Worm (Caenorhabditis elegans) whole organism, L4 larva: ENCODE measurements around the gene otpl-4.

Source experiments
- F26F4.8 ChIP-seq: fragments of 200-800 bp; sonication (Bioruptor generic); conservative IDR thresholded peaks from 2 replicates; pipeline ENCODE4 v1.3.6; 2022; ENCODE audit warnings: missing genetic modification characterization, missing compliant biosample characterization
- T20F7.1 ChIP-seq: fragments of 200-800 bp; sonication (Bioruptor generic); optimal IDR thresholded peaks from 2 replicates; lab custom pipeline; 2018; ENCODE audit warnings: mild to moderate bottlenecking, missing genetic modification characterization, missing compliant biosample characterization
- Y48G9A.11 ChIP-seq: fragments of 200-800 bp; sonication (Bioruptor generic); IDR thresholded peaks from 2 replicates; pipeline ENCODE4 v1.3.6; 2022; ENCODE audit warnings: missing genetic modification reagents, missing genetic modification characterization, missing compliant biosample characterization
- Y5F2A.4 ChIP-seq: fragments of 200-800 bp; sonication (Bioruptor generic); optimal IDR thresholded peaks from 2 replicates; lab custom pipeline; 2018; ENCODE audit warnings: mild to moderate bottlenecking, missing genetic modification characterization, missing compliant biosample characterization
- Y75B8A.6 ChIP-seq: fragments of 200-800 bp; sonication (Bioruptor generic); IDR thresholded peaks from 2 replicates; pipeline ENCODE4 v1.3.6; 2022; ENCODE audit warnings: missing genetic modification reagents, missing genetic modification characterization, missing compliant biosample characterization
- aha-1 ChIP-seq: fragments of 150-350 bp; peaks from one replicate; lab custom pipeline; 2014; ENCODE audit warnings: missing biosample characterization, missing genetic modification characterization
- ama-1 ChIP-seq: fragments of 150-350 bp; optimal IDR thresholded peaks from 2 replicates; lab custom pipeline; 2014; ENCODE audit warnings: inconsistent platforms, mixed read lengths
- attf-4 ChIP-seq: sonication (generic microtip); optimal IDR thresholded peaks from 3 replicates; lab custom pipeline; 2017; ENCODE audit warnings: missing biosample characterization, missing genetic modification characterization
- ceh-20 ChIP-seq: fragments of 200-800 bp; sonication (Bioruptor generic); IDR thresholded peaks from 2 replicates; pipeline ENCODE4 v1.3.6; 2022; ENCODE audit warnings: missing genetic modification reagents, missing genetic modification characterization, missing compliant biosample characterization
- ceh-28 ChIP-seq: fragments of 150-350 bp; optimal IDR thresholded peaks from 2 replicates; lab custom pipeline; 2014; ENCODE audit warnings: missing biosample characterization, missing genetic modification reagents, missing genetic modification characterization
- ceh-32 ChIP-seq: sonication (generic microtip); optimal IDR thresholded peaks from 2 replicates; lab custom pipeline; 2016; ENCODE audit warnings: mild to moderate bottlenecking, missing genetic modification characterization, missing compliant biosample characterization; ENCODE audit not compliant: poor library complexity
- ceh-62 ChIP-seq: sonication (generic microtip); optimal IDR thresholded peaks from 2 replicates; lab custom pipeline; 2017; ENCODE audit warnings: missing biosample characterization, missing genetic modification characterization
- daf-16 ChIP-seq, 3 experiments: sonication (generic microtip); optimal IDR thresholded peaks; 2 replicates each; lab custom pipeline; 2016 to 2017; ENCODE audit warnings: missing genetic modification characterization in 3 of 3, missing genetic modification reagents in 3 of 3, mild to moderate bottlenecking in 2 of 3, missing compliant biosample characterization in 2 of 3, missing biosample characterization in 1 of 3, moderate library complexity in 1 of 3
- daf-19 ChIP-seq: fragments of 200-800 bp; sonication (Bioruptor generic); conservative IDR thresholded peaks from 2 replicates; pipeline ENCODE4 v1.3.6; 2022; ENCODE audit warnings: missing genetic modification characterization, missing compliant biosample characterization
- daf-8 ChIP-seq: fragments of 200-800 bp; sonication (Bioruptor generic); IDR thresholded peaks from 2 replicates; pipeline ENCODE4 v1.3.6; 2022; ENCODE audit warnings: missing genetic modification characterization, missing compliant biosample characterization
- dmd-8 ChIP-seq: fragments of 200-800 bp; sonication (Bioruptor generic); IDR thresholded peaks from 2 replicates; pipeline ENCODE4 v1.3.6; 2022; ENCODE audit warnings: missing genetic modification characterization, missing compliant biosample characterization
- dmd-9 ChIP-seq: fragments of 200-800 bp; sonication (Bioruptor generic); IDR thresholded peaks from 2 replicates; pipeline ENCODE4 v1.3.6; 2022; ENCODE audit warnings: missing genetic modification reagents, missing genetic modification characterization, missing compliant biosample characterization
- dve-1 ChIP-seq: sonication (generic microtip); optimal IDR thresholded peaks from 2 replicates; lab custom pipeline; 2017; ENCODE audit warnings: antibody characterized with exemption, mild to moderate bottlenecking, missing genetic modification characterization, missing compliant biosample characterization; ENCODE audit not compliant: insufficient read depth
- egl-27 ChIP-seq: sonication (generic microtip); optimal IDR thresholded peaks from 3 replicates; lab custom pipeline; 2017; ENCODE audit warnings: missing biosample characterization, missing genetic modification reagents, missing genetic modification characterization
- egl-43 ChIP-seq: fragments of 200-800 bp; sonication (Bioruptor generic); IDR thresholded peaks from 2 replicates; pipeline ENCODE4 v1.3.6; 2022; ENCODE audit warnings: missing genetic modification reagents, missing genetic modification characterization, missing compliant biosample characterization
- fkh-10 ChIP-seq: fragments of 150-350 bp; optimal IDR thresholded peaks from 2 replicates; lab custom pipeline; 2014; ENCODE audit warnings: missing biosample characterization, missing genetic modification reagents, missing genetic modification characterization
- hif-1 ChIP-seq, 2 experiments: sonication (generic microtip); optimal IDR thresholded peaks; 2 replicates each; lab custom pipeline; 2016 to 2017; ENCODE audit warnings: missing compliant biosample characterization in 2 of 2, missing genetic modification characterization in 2 of 2, missing genetic modification reagents in 2 of 2, missing genotype in 2 of 2, mild to moderate bottlenecking in 1 of 2
- hlh-30 ChIP-seq: sonication (generic microtip); optimal IDR thresholded peaks from 2 replicates; lab custom pipeline; 2017; ENCODE audit warnings: antibody characterized with exemption, mild to moderate bottlenecking, missing genetic modification characterization, missing compliant biosample characterization; ENCODE audit not compliant: insufficient read depth
- hmg-1.1 ChIP-seq: fragments of 200-800 bp; sonication (Bioruptor generic); IDR thresholded peaks from 2 replicates; pipeline ENCODE4 v1.3.6; 2022; ENCODE audit warnings: missing genetic modification reagents, missing genetic modification characterization, missing compliant biosample characterization
- jun-1 ChIP-seq: fragments of 150-350 bp; optimal IDR thresholded peaks from 2 replicates; lab custom pipeline; 2014; ENCODE audit warnings: missing biosample characterization, missing genetic modification reagents, missing genetic modification characterization
- lim-7 ChIP-seq: fragments of 200-800 bp; sonication (Bioruptor generic); IDR thresholded peaks from 2 replicates; pipeline ENCODE4 v1.3.6; 2022; ENCODE audit warnings: missing genetic modification characterization, missing compliant biosample characterization
- lin-13 ChIP-seq: fragments of 150-350 bp; optimal IDR thresholded peaks from 2 replicates; lab custom pipeline; 2014; ENCODE audit warnings: missing biosample characterization, missing genetic modification reagents, missing genetic modification characterization
- lin-38 ChIP-seq: fragments of 200-800 bp; sonication (Bioruptor generic); IDR thresholded peaks from 2 replicates; pipeline ENCODE4 v1.3.6; 2022; ENCODE audit warnings: missing genetic modification reagents, missing genetic modification characterization, missing compliant biosample characterization
- madf-5 ChIP-seq, 2 experiments: fragments of 200-800 bp; sonication (Bioruptor generic); IDR thresholded peaks; 2 replicates each; pipeline ENCODE4 v1.3.6; 2022; ENCODE audit warnings: missing compliant biosample characterization in 2 of 2, missing genetic modification characterization in 2 of 2
- madf-9 ChIP-seq: fragments of 200-800 bp; sonication (Bioruptor generic); conservative IDR thresholded peaks from 2 replicates; pipeline ENCODE4 v1.3.6; 2022; ENCODE audit warnings: missing genetic modification reagents, missing genetic modification characterization, missing compliant biosample characterization
- mdl-1 ChIP-seq, 2 experiments: fragments of 150-350 bp in 1 of 2; sonication (generic microtip) in 1 of 2; optimal IDR thresholded peaks; 2 replicates each; lab custom pipeline; 2014 to 2017; ENCODE audit warnings: missing biosample characterization in 2 of 2, missing genetic modification characterization in 2 of 2
- nhr-10 ChIP-seq: fragments of 150-350 bp; optimal IDR thresholded peaks from 2 replicates; lab custom pipeline; 2014; ENCODE audit warnings: missing biosample characterization, missing genetic modification characterization
- nhr-102 ChIP-seq: sonication (generic microtip); optimal IDR thresholded peaks from 2 replicates; lab custom pipeline; 2016; ENCODE audit warnings: mild to moderate bottlenecking, missing genetic modification characterization, moderate library complexity, missing compliant biosample characterization
- nhr-48 ChIP-seq: sonication (generic microtip); optimal IDR thresholded peaks from 2 replicates; lab custom pipeline; 2016; ENCODE audit warnings: mild to moderate bottlenecking, missing genetic modification characterization, missing compliant biosample characterization
- nhr-6 ChIP-seq: fragments of 150-350 bp; optimal IDR thresholded peaks from 2 replicates; lab custom pipeline; 2014; ENCODE audit warnings: missing biosample characterization, missing genetic modification characterization
- nhr-76 ChIP-seq: fragments of 150-350 bp; optimal IDR thresholded peaks from 2 replicates; lab custom pipeline; 2014; ENCODE audit warnings: missing biosample characterization, missing genetic modification characterization
- pha-4 ChIP-seq, 2 experiments: fragments of 150-350 bp in 1 of 2; fragments of 200-800 bp in 1 of 2; sonication (Bioruptor generic) in 1 of 2; IDR thresholded peaks in 1 of 2; optimal IDR thresholded peaks in 1 of 2; 2 replicates each; pipeline versions ENCODE4 v1.3.6 to Lab custom; 2014 to 2022; ENCODE audit warnings: missing genetic modification characterization in 2 of 2, missing genetic modification reagents in 2 of 2, missing biosample characterization in 1 of 2, missing compliant biosample characterization in 1 of 2
- php-3 ChIP-seq: fragments of 200-800 bp; sonication (Bioruptor generic); IDR thresholded peaks from 2 replicates; pipeline ENCODE4 v1.3.6; 2022; ENCODE audit warnings: missing genetic modification reagents, missing genetic modification characterization, missing compliant biosample characterization
- saeg-2 ChIP-seq: fragments of 200-800 bp; sonication (Bioruptor generic); IDR thresholded peaks from 2 replicates; pipeline ENCODE4 v1.3.6; 2022; ENCODE audit warnings: missing genetic modification reagents, missing genetic modification characterization, missing compliant biosample characterization
- sdz-12 ChIP-seq: fragments of 200-800 bp; sonication (Bioruptor generic); optimal IDR thresholded peaks from 2 replicates; lab custom pipeline; 2018; ENCODE audit warnings: mild to moderate bottlenecking, missing genetic modification characterization, missing compliant biosample characterization
- set-16 ChIP-seq: fragments of 200-800 bp; sonication (Bioruptor generic); IDR thresholded peaks from 2 replicates; pipeline ENCODE4 v1.3.6; 2022; ENCODE audit warnings: missing genetic modification reagents, missing genetic modification characterization, missing compliant biosample characterization
- snpc-4 ChIP-seq: fragments of 150-350 bp; optimal IDR thresholded peaks from 2 replicates; lab custom pipeline; 2014; ENCODE audit warnings: missing biosample characterization, missing genetic modification characterization
- spr-1 ChIP-seq: sonication (generic microtip); optimal IDR thresholded peaks from 2 replicates; lab custom pipeline; 2016; ENCODE audit warnings: mild to moderate bottlenecking, missing genetic modification characterization, missing compliant biosample characterization
- tra-1 ChIP-seq: fragments of 200-800 bp; sonication (Bioruptor generic); IDR thresholded peaks from 2 replicates; pipeline ENCODE4 v1.3.6; 2022; ENCODE audit warnings: missing genetic modification reagents, missing genetic modification characterization, missing compliant biosample characterization
- unc-62 ChIP-seq, 3 experiments: fragments of 150-350 bp in 1 of 3; sonication (generic microtip); optimal IDR thresholded peaks in 2 of 3; peaks in 1 of 3; 1 replicate in 1 of 3; 2 replicates in 2 of 3; lab custom pipeline; 2014 to 2017; ENCODE audit warnings: missing biosample characterization in 3 of 3, missing genetic modification characterization in 3 of 3, missing genetic modification reagents in 3 of 3, missing genotype in 1 of 3
- vab-7 ChIP-seq: fragments of 200-800 bp; sonication (Bioruptor generic); IDR thresholded peaks from 2 replicates; pipeline ENCODE4 v1.3.6; 2022; ENCODE audit warnings: missing genetic modification reagents, missing genetic modification characterization, missing compliant biosample characterization

Gene otpl-4

ce11 chrV:8499407-8499806 lies 37.7 kb upstream of the otpl-4 start (continued):
- peak; percentile 45; the same call in 1 of the 2 replicates for TF ChIP-seq ceh-20 (GFP tag; lab: Robert Waterston, UW)
- TF ChIP-seq hif-1 (tag; optimal IDR thresholded peaks at IDR 0.05; lab: Kevin White, UChicago), result no peak
- no peak for TF ChIP-seq egl-27 (tag; lab: Kevin White, UChicago)
- peak in 1 of 2 experiments; percentile 8 for TF ChIP-seq daf-16 (GFP tag; optimal IDR thresholded peaks at IDR 0.05; lab: Kevin White, UChicago)
- no peak for TF ChIP-seq daf-16 (tag; optimal IDR thresholded peaks at IDR 0.05; lab: Kevin White, UChicago)
- TF ChIP-seq mdl-1 (tag; optimal IDR thresholded peaks at IDR 0.05; lab: Kevin White, UChicago), result no peak
- TF ChIP-seq Y48G9A.11 (GFP tag; lab: Robert Waterston, UW), result 0 out of 2 replicates have a peak, but pooled peaks have one; percentile 40
- TF ChIP-seq snpc-4 (tag; lab: Kevin White, UChicago), result no peak
- TF ChIP-seq dmd-8 (GFP tag; lab: Robert Waterston, UW), result peak; percentile 92
- TF ChIP-seq ceh-62 (tag; lab: Kevin White, UChicago), result no peak
- TF ChIP-seq lin-38, result peak; percentile 67
- peak; percentile 53; the same call in 1 of the 2 replicates for TF ChIP-seq pha-4 (GFP tag; IDR thresholded peaks at IDR 0.05; lab: Robert Waterston, UW)
- no peak for TF ChIP-seq pha-4 (tag; optimal IDR thresholded peaks at IDR 0.05; lab: Kevin White, UChicago)
- no peak for TF ChIP-seq lin-13 (GFP tag; lab: Kevin White, UChicago)
- no peak for TF ChIP-seq sdz-12 (GFP tag; lab: Kevin White, UChicago)
- 0 out of 4 replicates have a peak, but pooled peaks have one; percentile 51 to 66 for TF ChIP-seq madf-5 (GFP tag; IDR thresholded peaks at IDR 0.05; lab: Robert Waterston, UW)
- no peak for TF ChIP-seq dve-1
- TF ChIP-seq aha-1, result no peak
- peak; percentile 42; the same call in 1 of the 2 replicates for TF ChIP-seq vab-7 (GFP tag; lab: Robert Waterston, UW)
- peak; percentile 66; the same call in 1 of the 2 replicates for TF ChIP-seq daf-19 (GFP tag; lab: Robert Waterston, UW)
- no peak for TF ChIP-seq nhr-76 (tag; lab: Kevin White, UChicago)

ce11 chrV:8500348-8500747 lies 36.8 kb upstream of the otpl-4 start:
- TF ChIP-seq T20F7.1 (GFP tag; lab: Kevin White, UChicago) (peak; percentile 87), dmd-9 (GFP tag; lab: Robert Waterston, UW) (peak; percentile 97), nhr-48 (peak; percentile 92), php-3 (GFP tag; lab: Robert Waterston, UW) (peak; percentile 99), lim-7 (GFP tag; lab: Robert Waterston, UW) (peak; percentile 100), hmg-1.1 (GFP tag; lab: Robert Waterston, UW) (peak; percentile 99), F26F4.8 (GFP tag; lab: Robert Waterston, UW) (peak; percentile 100), spr-1 (tag; lab: Kevin White, UChicago) (peak; percentile 97), madf-9 (GFP tag; lab: Robert Waterston, UW) (peak; percentile 97), Y75B8A.6 (GFP tag; lab: Robert Waterston, UW) (peak; percentile 99), egl-43 (GFP tag; lab: Robert Waterston, UW) (peak; percentile 100), ceh-32 (tag; lab: Kevin White, UChicago) (peak; percentile 87), nhr-10 (tag; lab: Kevin White, UChicago) (peak; percentile 54), Y5F2A.4 (GFP tag; lab: Kevin White, UChicago) (peak; percentile 98), daf-8 (GFP tag; lab: Robert Waterston, UW) (peak; percentile 98), aha-1 (peak; percentile 98), ama-1 (no peak), nhr-102 (peak; percentile 97), attf-4 (tag; lab: Kevin White, UChicago) (peak; percentile 86), hlh-30 (tag; lab: Kevin White, UChicago) (peak; percentile 70), hif-1 (tag; optimal IDR thresholded peaks at IDR 0.05; lab: Kevin White, UChicago) (peak; percentile 81), madf-5 (GFP tag; IDR thresholded peaks at IDR 0.05; lab: Robert Waterston, UW) (peak in 1 of 2 experiments; percentile 99), tra-1 (peak; percentile 99), unc-62 (GFP tag; optimal IDR thresholded peaks at IDR 0.05 in 1 of 2; lab: Kevin White, UChicago) (no peak), unc-62 (tag; optimal IDR thresholded peaks at IDR 0.05; lab: Kevin White, UChicago) (no peak), nhr-76 (tag; lab: Kevin White, UChicago) (no peak), fkh-10 (GFP tag; lab: Kevin White, UChicago) (no peak), ceh-28 (tag; lab: Kevin White, UChicago) (no peak), daf-19 (GFP tag; lab: Robert Waterston, UW) (peak; percentile 100), set-16 (GFP tag; lab: Robert Waterston, UW) (no peak; the same call in 1 of the 2 replicates), sdz-12 (GFP tag; lab: Kevin White, UChicago) (peak; percentile 99), saeg-2 (GFP tag; lab: Robert Waterston, UW) (peak; percentile 99), jun-1 (tag; lab: Kevin White, UChicago) (peak; percentile 89), nhr-6 (tag; lab: Kevin White, UChicago) (peak; percentile 82)
